Worm (Caenorhabditis elegans) whole organism, L4 larva: Measurements from ENCODE around the gene cyp-31A5.

Experiments
- lir-3 ChIP-seq: sonication (generic microtip); optimal IDR thresholded peaks from 2 replicates; lab custom pipeline; 2016; ENCODE audit warnings: mild to moderate bottlenecking, missing genetic modification characterization, missing compliant biosample characterization
- nhr-237 ChIP-seq: sonication (generic microtip); optimal IDR thresholded peaks from 2 replicates; lab custom pipeline; 2017; ENCODE audit warnings: missing biosample characterization, missing genetic modification characterization
- nhr-28 ChIP-seq: fragments of 150-350 bp; optimal IDR thresholded peaks from 2 replicates; lab custom pipeline; 2014; ENCODE audit warnings: missing biosample characterization, missing genetic modification characterization
- unc-62 ChIP-seq, 3 experiments: fragments of 150-350 bp in 1 of 3; sonication (generic microtip); optimal IDR thresholded peaks in 2 of 3; peaks in 1 of 3; 1 replicate in 1 of 3; 2 replicates in 2 of 3; lab custom pipeline; 2014 to 2017; ENCODE audit warnings: missing biosample characterization in 3 of 3, missing genetic modification characterization in 3 of 3, missing genetic modification reagents in 3 of 3, missing genotype in 1 of 3
- zip-11 ChIP-seq: fragments of 200-800 bp; sonication (Bioruptor generic); IDR thresholded peaks from 2 replicates; pipeline ENCODE4 v1.3.6; 2022; ENCODE audit warnings: missing genetic modification characterization, missing compliant biosample characterization

ce11 chrIV:13353143-13353773, 47.8 kb upstream of the cyp-31A5 start, which contains the start of the genes rec-8 and mex-5:
- TF ChIP-seq zip-11 (GFP tag; lab: Robert Waterston, UW): no peak
- no peak for TF ChIP-seq lir-3 (tag; lab: Kevin White, UChicago)
- peak in 1 of 2 experiments; percentile 70 for TF ChIP-seq unc-62 (GFP tag; optimal IDR thresholded peaks at IDR 0.05 in 1 of 2; lab: Kevin White, UChicago)
- TF ChIP-seq unc-62 (tag; optimal IDR thresholded peaks at IDR 0.05; lab: Kevin White, UChicago): no peak
- no peak for TF ChIP-seq nhr-237 (tag; lab: Kevin White, UChicago)
- TF ChIP-seq nhr-28 (tag; lab: Kevin White, UChicago): no peak
